Fruit fly (Drosophila melanogaster) whole organism, wandering third instar larva: ENCODE results near the gene Rsod.

Experiments
- Abd-B ChIP-seq: fragments of >200 bp; optimal IDR thresholded peaks from 2 replicates; lab custom pipeline; 2017; ENCODE audit warnings: missing biosample characterization, missing genetic modification characterization
- CG32264 ChIP-seq: fragments of 200-800 bp; sonication (Bioruptor generic); optimal IDR thresholded peaks from 2 replicates; lab custom pipeline; 2016; ENCODE audit warnings: missing biosample characterization, missing genetic modification characterization
- CG9705 ChIP-seq: fragments of 200-800 bp; sonication (Bioruptor generic); optimal IDR thresholded peaks from 2 replicates; lab custom pipeline; 2018; ENCODE audit warnings: missing biosample characterization, mild to moderate bottlenecking, missing genetic modification characterization
- CrebA ChIP-seq: fragments of 200-800 bp; sonication (Bioruptor generic); optimal IDR thresholded peaks from 2 replicates; lab custom pipeline; 2016; ENCODE audit warnings: missing biosample characterization, mild to moderate bottlenecking, missing genetic modification characterization, borderline replicate concordance
- Dfd ChIP-seq: fragments of >200 bp; optimal IDR thresholded peaks from 2 replicates; lab custom pipeline; 2017; ENCODE audit warnings: missing biosample characterization, missing genetic modification characterization
- Dif ChIP-seq: fragments of 200-275, 200-300 bp; sonication (Bioruptor generic); optimal IDR thresholded peaks from 2 replicates; lab custom pipeline; 2018; ENCODE audit warnings: missing biosample characterization, missing genetic modification characterization; ENCODE audit not compliant: partially characterized antibody
- GATAd ChIP-seq: sonication (Bioruptor generic); optimal IDR thresholded peaks from 2 replicates; lab custom pipeline; 2016; ENCODE audit warnings: missing biosample characterization, missing genetic modification characterization
- HLH106 ChIP-seq: fragments of 200-800 bp; optimal IDR thresholded peaks from 3 replicates; lab custom pipeline; 2019; ENCODE audit warnings: missing biosample characterization, mild to moderate bottlenecking, missing genetic modification characterization, moderate library complexity
- Hnf4 ChIP-seq: fragments of 200-800 bp; sonication (Bioruptor generic); optimal IDR thresholded peaks from 2 replicates; lab custom pipeline; 2016; ENCODE audit warnings: missing biosample characterization, mild to moderate bottlenecking, missing genetic modification characterization
- Hr78 ChIP-seq: fragments of >200 bp; optimal IDR thresholded peaks from 2 replicates; lab custom pipeline; 2017; ENCODE audit warnings: missing biosample characterization, missing genetic modification characterization
- Hr83 ChIP-seq: fragments of 200-300 bp; sonication (Bioruptor generic); optimal IDR thresholded peaks from 2 replicates; lab custom pipeline; 2016; ENCODE audit warnings: missing biosample characterization, mild to moderate bottlenecking, missing genetic modification characterization, moderate library complexity; ENCODE audit not compliant: poor library complexity, severe bottlenecking
- Jra ChIP-seq: sonication (Bioruptor generic); optimal IDR thresholded peaks from 2 replicates; lab custom pipeline; 2016; ENCODE audit warnings: missing biosample characterization, missing genetic modification characterization
- Mio ChIP-seq: sonication (Bioruptor generic); optimal IDR thresholded peaks from 2 replicates; lab custom pipeline; 2016; ENCODE audit warnings: missing biosample characterization, missing genetic modification characterization
- N ChIP-seq: fragments of >200 bp; optimal IDR thresholded peaks from 2 replicates; lab custom pipeline; 2018; ENCODE audit warnings: missing biosample characterization, missing external identifiers, missing genetic modification characterization
- OdsH ChIP-seq: fragments of 200-800 bp; sonication (Bioruptor generic); optimal IDR thresholded peaks from 2 replicates; lab custom pipeline; 2016; ENCODE audit warnings: missing biosample characterization, mild to moderate bottlenecking, missing genetic modification characterization
- Rel ChIP-seq, 2 experiments: fragments of 200-800 bp; sonication (Bioruptor generic) in 1 of 2; optimal IDR thresholded peaks; 2 replicates in 1 of 2; 3 replicates in 1 of 2; lab custom pipeline; 2016 to 2019; ENCODE audit warnings: mild to moderate bottlenecking in 2 of 2, missing biosample characterization in 2 of 2, missing genetic modification characterization in 2 of 2, moderate library complexity in 1 of 2
- Sp1 ChIP-seq: fragments of 200-800 bp; sonication (Bioruptor generic); optimal IDR thresholded peaks from 3 replicates; lab custom pipeline; 2019; ENCODE audit warnings: missing biosample characterization, mild to moderate bottlenecking, missing genetic modification characterization, moderate library complexity
- Vsx2 ChIP-seq: fragments of 200-300, 225-300 bp; sonication (Bioruptor generic); optimal IDR thresholded peaks from 2 replicates; lab custom pipeline; 2018; ENCODE audit warnings: missing biosample characterization, missing genetic modification characterization; ENCODE audit not compliant: partially characterized antibody
- br ChIP-seq: fragments of 200-800 bp; sonication (Bioruptor generic); optimal IDR thresholded peaks from 2 replicates; lab custom pipeline; 2016; ENCODE audit warnings: missing biosample characterization, missing genetic modification characterization
- brk ChIP-seq: fragments of 200-800 bp; sonication (Bioruptor generic); optimal IDR thresholded peaks from 2 replicates; lab custom pipeline; 2016; ENCODE audit warnings: missing biosample characterization, mild to moderate bottlenecking, missing genetic modification characterization
- dmrt93B ChIP-seq: fragments of 200-800 bp; sonication (Bioruptor generic); optimal IDR thresholded peaks from 2 replicates; lab custom pipeline; 2018; ENCODE audit warnings: missing biosample characterization, mild to moderate bottlenecking, missing genetic modification characterization
- dsf ChIP-seq: sonication (Bioruptor generic); optimal IDR thresholded peaks from 2 replicates; lab custom pipeline; 2016; ENCODE audit warnings: missing biosample characterization, missing genetic modification characterization, borderline replicate concordance
- ey ChIP-seq: fragments of 200-800 bp; sonication (Bioruptor generic); optimal IDR thresholded peaks from 2 replicates; lab custom pipeline; 2016; ENCODE audit warnings: missing biosample characterization, missing genetic modification characterization
- fru ChIP-seq: fragments of 200-800 bp; sonication (Bioruptor generic); optimal IDR thresholded peaks from 3 replicates; lab custom pipeline; 2016; ENCODE audit warnings: missing biosample characterization, mild to moderate bottlenecking, missing genetic modification characterization
- h ChIP-seq: fragments of 200-800 bp; sonication (Bioruptor generic); optimal IDR thresholded peaks from 3 replicates; lab custom pipeline; 2016; ENCODE audit warnings: missing biosample characterization, mild to moderate bottlenecking, missing genetic modification characterization
- jim ChIP-seq: fragments of 175-275, 200-325 bp; sonication (Bioruptor generic); optimal IDR thresholded peaks from 2 replicates; lab custom pipeline; 2016; ENCODE audit warnings: missing biosample characterization, mild to moderate bottlenecking, missing genetic modification characterization
- lola ChIP-seq: fragments of >200 bp; optimal IDR thresholded peaks from 2 replicates; lab custom pipeline; 2017; ENCODE audit warnings: missing biosample characterization, missing genetic modification characterization
- pan ChIP-seq: fragments of >200 bp; optimal IDR thresholded peaks from 2 replicates; lab custom pipeline; 2017
- psq ChIP-seq: fragments of 200-800 bp; sonication (Bioruptor generic); optimal IDR thresholded peaks from 3 replicates; lab custom pipeline; 2017; ENCODE audit warnings: missing biosample characterization, mild to moderate bottlenecking, missing genetic modification characterization, moderate library complexity
- rgr ChIP-seq: fragments of 200-800 bp; sonication (Bioruptor generic); optimal IDR thresholded peaks from 3 replicates; lab custom pipeline; 2016; ENCODE audit warnings: missing biosample characterization, mild to moderate bottlenecking, missing genetic modification characterization
- sage ChIP-seq: fragments of 200-800 bp; sonication (Bioruptor generic); optimal IDR thresholded peaks from 2 replicates; lab custom pipeline; 2016; ENCODE audit warnings: missing biosample characterization, mild to moderate bottlenecking, missing genetic modification characterization
- sv ChIP-seq: fragments of 200-800 bp; sonication (Bioruptor generic); optimal IDR thresholded peaks from 3 replicates; lab custom pipeline; 2016; ENCODE audit warnings: missing biosample characterization, missing genetic modification characterization
- tai ChIP-seq: sonication (Bioruptor generic); optimal IDR thresholded peaks from 2 replicates; lab custom pipeline; 2016; ENCODE audit warnings: missing biosample characterization, missing genetic modification characterization
- usp ChIP-seq: fragments of >200 bp; optimal IDR thresholded peaks from 2 replicates; lab custom pipeline; 2017; ENCODE audit warnings: missing biosample characterization, missing genetic modification characterization
- woc ChIP-seq: sonication (Bioruptor generic); optimal IDR thresholded peaks from 2 replicates; lab custom pipeline; 2016; ENCODE audit warnings: missing biosample characterization, mild to moderate bottlenecking, missing genetic modification characterization

Gene Rsod

DNA sequence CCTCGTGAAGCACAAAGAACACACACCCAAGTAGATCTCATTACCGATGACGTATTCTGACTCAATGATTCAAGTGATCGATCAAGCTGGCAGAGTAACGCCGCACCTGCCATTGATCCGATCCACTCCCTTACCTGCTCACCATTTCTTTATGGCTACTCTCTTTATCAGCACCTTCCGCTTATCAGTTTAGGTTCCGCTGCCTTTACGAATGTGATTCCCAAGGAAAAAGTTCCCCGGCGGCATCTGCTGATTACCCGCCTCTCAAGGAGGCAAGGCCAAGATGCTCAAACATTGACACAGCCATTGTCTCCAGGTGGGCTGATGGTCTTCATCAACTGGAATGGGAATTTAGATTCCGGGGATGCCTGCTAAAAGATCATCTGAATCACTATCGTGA, 44.0 kb upstream of the Rsod start:
- TF ChIP-seq psq (no peak), Rel (GFP tag; optimal IDR thresholded peaks at IDR 0.05; lab: Kevin White, UChicago) (no peak), Rel (tag; optimal IDR thresholded peaks at IDR 0.05; lab: Kevin White, UChicago) (peak; percentile 97)

DNA sequence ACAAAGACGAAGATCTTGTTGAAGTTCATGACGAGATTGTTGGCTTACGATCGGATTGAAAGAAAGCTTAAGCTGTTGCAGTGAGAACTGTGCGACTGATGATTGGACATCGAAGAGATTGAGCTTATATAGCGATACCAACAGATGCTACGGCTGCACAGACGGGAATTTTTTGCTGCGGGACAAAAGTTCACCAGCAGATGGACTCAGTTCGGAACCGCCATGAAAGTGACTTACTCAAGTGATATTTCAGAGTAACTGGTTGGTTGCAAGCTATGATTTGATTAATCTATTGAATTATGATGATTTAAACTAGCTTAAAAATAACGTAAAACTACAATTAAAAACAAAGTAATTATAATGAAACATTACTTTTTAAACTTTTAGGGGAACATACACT, 42.7 kb upstream of the Rsod start, which contains the start of gene CecB:
Gene CecB (minus strand): TSS at position 101 of the 400 bp plus-strand sequence.
- TF ChIP-seq Mio (GFP tag; lab: Kevin White, UChicago) = no peak
- no peak for TF ChIP-seq Rel (GFP tag; optimal IDR thresholded peaks at IDR 0.05; lab: Kevin White, UChicago)
- TF ChIP-seq Rel (tag; optimal IDR thresholded peaks at IDR 0.05; lab: Kevin White, UChicago) = peak; percentile 1
- no peak for TF ChIP-seq Hr83
- no peak for TF ChIP-seq ey (GFP tag; lab: Kevin White, UChicago)

DNA sequence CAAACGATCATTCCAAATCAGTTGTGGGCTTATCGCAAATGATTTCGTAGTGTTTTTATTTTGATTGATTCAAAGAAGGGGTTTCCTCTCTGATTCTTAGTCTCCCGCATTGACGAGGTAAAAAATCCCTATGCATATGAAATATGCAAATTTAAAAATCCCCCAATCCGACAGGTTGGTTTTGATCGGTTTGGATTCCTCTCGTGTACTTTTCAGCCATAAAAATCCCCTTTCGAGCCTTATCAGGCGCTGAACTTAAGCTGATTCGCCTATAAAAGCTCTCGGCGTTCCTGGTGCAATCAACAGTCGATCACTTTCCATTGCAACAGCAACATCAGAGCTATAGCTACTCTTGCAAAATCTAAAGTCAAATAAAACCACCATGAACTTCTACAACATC, 40.8 kb upstream of the Rsod start, which contains the start of gene CecA2:
Gene CecA2 (plus strand): TSS at position 301 of the 400 bp plus-strand sequence.
- TF ChIP-seq Abd-B (GFP tag; lab: Kevin White, UChicago) (no peak), Rel (GFP tag; optimal IDR thresholded peaks at IDR 0.05; lab: Kevin White, UChicago) (no peak), Rel (tag; optimal IDR thresholded peaks at IDR 0.05; lab: Kevin White, UChicago) (peak; percentile 72), sage (GFP tag; lab: Kevin White, UChicago) (no peak), Dfd (no peak), CrebA (no peak)

DNA sequence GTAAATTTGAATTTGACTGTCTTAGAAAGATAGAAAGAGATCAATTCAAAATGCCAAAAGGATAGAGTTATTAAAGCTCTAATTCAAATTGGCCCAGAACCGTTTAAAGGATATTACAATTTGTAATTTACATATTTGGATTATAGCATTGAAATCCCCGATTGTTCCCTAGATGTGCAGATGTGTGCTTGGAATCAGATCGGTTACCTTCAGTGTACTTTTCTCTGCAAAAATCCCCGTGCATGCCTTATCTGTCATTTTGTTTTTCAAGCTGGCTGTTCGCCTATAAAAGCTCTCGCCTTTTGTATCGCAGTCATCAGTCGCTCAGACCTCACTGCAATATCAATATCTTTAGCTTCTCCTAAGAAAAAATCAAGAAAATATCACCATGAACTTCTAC, 39.6 kb upstream of the Rsod start, which contains the start of gene CecA1:
Gene CecA1 (plus strand): TSS at position 315 of the 400 bp plus-strand sequence.
- TF ChIP-seq OdsH (GFP tag; lab: Kevin White, UChicago) (no peak), Rel (GFP tag; optimal IDR thresholded peaks at IDR 0.05; lab: Kevin White, UChicago) (no peak), Rel (tag; optimal IDR thresholded peaks at IDR 0.05; lab: Kevin White, UChicago) (peak; percentile 91)

DNA sequence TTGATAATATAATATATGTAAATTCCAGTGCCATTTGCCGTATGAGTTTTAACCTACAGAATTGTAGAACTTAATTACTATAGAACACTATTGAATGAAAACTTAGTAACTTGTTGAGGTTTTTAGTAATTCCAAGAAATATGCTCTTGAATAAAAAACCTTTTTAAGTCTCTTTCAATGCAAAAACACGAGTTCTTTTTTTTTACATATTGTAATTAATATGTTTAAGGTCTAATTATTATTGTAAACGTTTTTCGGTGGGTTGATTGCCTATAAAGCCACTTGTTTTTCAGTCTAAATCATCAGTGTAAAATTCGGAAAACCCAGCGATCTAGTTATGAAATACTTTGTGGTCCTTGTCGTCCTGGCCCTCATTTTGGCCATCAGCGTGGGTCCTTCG, 38.6 kb upstream of the Rsod start, which contains the start of gene Anp:
Gene Anp (plus strand): TSS at position 301 of the 400 bp plus-strand sequence.
- TF ChIP-seq sage (GFP tag; lab: Kevin White, UChicago) = no peak
- no peak for TF ChIP-seq Mio (GFP tag; lab: Kevin White, UChicago)
- TF ChIP-seq CrebA = no peak
- no peak for TF ChIP-seq Rel (GFP tag; optimal IDR thresholded peaks at IDR 0.05; lab: Kevin White, UChicago)
- TF ChIP-seq Rel (tag; optimal IDR thresholded peaks at IDR 0.05; lab: Kevin White, UChicago) = no peak
- TF ChIP-seq Hr78 (GFP tag; lab: Kevin White, UChicago) = no peak
- TF ChIP-seq CG9705 (GFP tag; lab: Kevin White, UChicago) = no peak
- TF ChIP-seq brk (GFP tag; lab: Kevin White, UChicago) = no peak

DNA sequence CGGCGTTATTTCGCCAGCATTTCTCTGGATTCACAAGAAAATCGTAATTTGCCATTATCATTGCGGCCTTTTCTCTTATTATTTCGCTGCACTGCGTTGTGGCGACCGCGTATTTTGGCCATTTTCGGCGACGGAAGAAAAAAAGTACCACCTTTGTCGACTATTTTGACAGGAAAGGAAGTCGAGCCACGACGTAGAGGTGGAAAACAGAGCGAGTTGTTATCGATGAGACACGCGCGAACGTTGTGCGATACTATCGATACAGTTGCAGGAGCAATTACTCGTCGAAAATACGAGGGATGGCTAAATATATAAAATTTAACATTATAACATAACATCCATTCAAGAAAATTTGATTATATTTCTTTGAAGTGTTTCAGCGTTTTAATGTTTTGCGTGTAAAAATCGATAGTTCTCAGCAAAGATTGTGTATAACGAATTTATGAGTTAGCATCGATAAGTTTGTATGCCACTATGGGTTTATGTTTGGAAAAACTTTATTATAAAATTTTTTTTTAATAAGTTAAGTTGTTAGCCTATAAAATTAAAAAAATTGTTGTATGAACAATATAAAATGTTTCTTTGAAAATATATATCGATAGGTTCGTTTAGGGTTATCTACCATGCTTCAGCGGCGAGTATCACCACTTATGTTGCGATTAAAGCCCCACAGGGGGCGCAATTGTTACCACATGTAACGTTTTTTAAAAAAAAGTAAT, 37.9 kb upstream of the Rsod start, which contains the start of gene RpS7:
Gene RpS7 (minus strand): TSS at position 255 of the 719 bp plus-strand sequence.
- TF ChIP-seq OdsH (GFP tag; lab: Kevin White, UChicago) (peak; percentile 42), HLH106 (tag; lab: Kevin White, UChicago) (peak; percentile 67), Rel (GFP tag; optimal IDR thresholded peaks at IDR 0.05; lab: Kevin White, UChicago) (no peak), Rel (tag; optimal IDR thresholded peaks at IDR 0.05; lab: Kevin White, UChicago) (peak; percentile 49), CG32264 (GFP tag; lab: Kevin White, UChicago) (no peak), Hr78 (GFP tag; lab: Kevin White, UChicago) (no peak), dsf (GFP tag; lab: Kevin White, UChicago) (peak; percentile 36), jim (GFP tag; lab: Kevin White, UChicago) (no peak), Sp1 (peak; percentile 77), sv (GFP tag; lab: Kevin White, UChicago) (peak; percentile 56), fru (GFP tag; lab: Kevin White, UChicago) (peak; percentile 55), pan (lab: Kevin White, UChicago) (no peak), CG9705 (GFP tag; lab: Kevin White, UChicago) (peak; percentile 70), Dif (GFP tag; lab: Kevin White, UChicago) (no peak), CrebA (no peak), Hnf4 (GFP tag; lab: Kevin White, UChicago) (peak; percentile 34), N (GFP tag; lab: Kevin White, UChicago) (no peak), br (peak; percentile 39), Abd-B (GFP tag; lab: Kevin White, UChicago) (no peak), ey (GFP tag; lab: Kevin White, UChicago) (peak; percentile 13), Jra (GFP tag; lab: Kevin White, UChicago) (peak; percentile 34), Vsx2 (GFP tag; lab: Kevin White, UChicago) (no peak), tai (no peak), h (peak; percentile 84), woc (GFP tag; lab: Kevin White, UChicago) (peak; percentile 29), usp (GFP tag; lab: Kevin White, UChicago) (no peak), lola (no peak), psq (peak; percentile 47), rgr (peak; percentile 69), Dfd (no peak), GATAd (peak; percentile 45), dmrt93B (GFP tag; lab: Kevin White, UChicago) (peak; percentile 64), Hr83 (peak; percentile 82)
